Worm (Caenorhabditis elegans) whole organism, L2 larva: ENCODE data around the gene far-4.

Experiments used
- R02D3.7 ChIP-seq: fragments of 150-350 bp; optimal IDR thresholded peaks from 2 replicates; lab custom pipeline; 2014; ENCODE audit warnings: missing biosample characterization, missing genetic modification characterization
- blmp-1 ChIP-seq: sonication (generic microtip); optimal IDR thresholded peaks from 2 replicates; lab custom pipeline; 2017; ENCODE audit warnings: missing genetic modification characterization, mild to moderate bottlenecking, missing compliant biosample characterization, antibody characterized with exemption, moderate library complexity; ENCODE audit not compliant: insufficient read depth
- elt-3 ChIP-seq: sonication (generic microtip); optimal IDR thresholded peaks from 2 replicates; lab custom pipeline; 2017; ENCODE audit warnings: missing biosample characterization, missing genetic modification characterization
- lin-11 ChIP-seq: fragments of 150-350 bp; sonication (generic microtip); optimal IDR thresholded peaks from 2 replicates; lab custom pipeline; 2014; ENCODE audit warnings: missing biosample characterization, missing genetic modification characterization, inconsistent platforms, mixed read lengths
- lsy-2 ChIP-seq, 2 experiments: fragments of 150-350 bp in 1 of 2; sonication (generic microtip) in 1 of 2; optimal IDR thresholded peaks; 2 replicates each; lab custom pipeline; 2014 to 2017; ENCODE audit warnings: missing biosample characterization in 2 of 2, missing genetic modification characterization in 2 of 2
- mab-5 ChIP-seq: fragments of 150-350 bp; optimal IDR thresholded peaks from 2 replicates; lab custom pipeline; 2014; ENCODE audit warnings: missing biosample characterization, missing genetic modification characterization
- nhr-12 ChIP-seq: fragments of 150-350 bp; optimal IDR thresholded peaks from 2 replicates; lab custom pipeline; 2014; ENCODE audit warnings: missing biosample characterization, missing genetic modification characterization
- skn-1 ChIP-seq: sonication (generic microtip); optimal IDR thresholded peaks from 2 replicates; lab custom pipeline; 2017; ENCODE audit warnings: missing biosample characterization, missing genetic modification characterization
- snpc-4 ChIP-seq: fragments of 150-350 bp; optimal IDR thresholded peaks from 2 replicates; lab custom pipeline; 2014; ENCODE audit warnings: missing biosample characterization, missing genetic modification characterization
- ztf-11 ChIP-seq: sonication (generic microtip); optimal IDR thresholded peaks from 2 replicates; lab custom pipeline; 2017; ENCODE audit warnings: missing biosample characterization, missing genetic modification characterization

- TF ChIP-seq lin-11 (tag; lab: Kevin White, UChicago) (no peak), lsy-2 (tag; optimal IDR thresholded peaks at IDR 0.05; lab: Kevin White, UChicago) (peak in 1 of 2 experiments; percentile 43), R02D3.7 (tag; lab: Kevin White, UChicago) (no peak), blmp-1 (tag; lab: Kevin White, UChicago) (no peak), mab-5 (tag; lab: Kevin White, UChicago) (no peak), nhr-12 (tag; lab: Kevin White, UChicago) (no peak), ztf-11 (tag; lab: Kevin White, UChicago) (no peak), elt-3 (tag; lab: Kevin White, UChicago) (no peak), skn-1 (tag; lab: Kevin White, UChicago) (no peak), snpc-4 (tag; lab: Kevin White, UChicago) (no peak)
Observed at ce11 chrV:12952287-12952686, 47.2 kb downstream of the far-4 start, which contains the start of gene pqn-68.
